Fruit fly (Drosophila melanogaster): ENCODE measurements around the gene CG12817.

Gene CG12817

DNA sequence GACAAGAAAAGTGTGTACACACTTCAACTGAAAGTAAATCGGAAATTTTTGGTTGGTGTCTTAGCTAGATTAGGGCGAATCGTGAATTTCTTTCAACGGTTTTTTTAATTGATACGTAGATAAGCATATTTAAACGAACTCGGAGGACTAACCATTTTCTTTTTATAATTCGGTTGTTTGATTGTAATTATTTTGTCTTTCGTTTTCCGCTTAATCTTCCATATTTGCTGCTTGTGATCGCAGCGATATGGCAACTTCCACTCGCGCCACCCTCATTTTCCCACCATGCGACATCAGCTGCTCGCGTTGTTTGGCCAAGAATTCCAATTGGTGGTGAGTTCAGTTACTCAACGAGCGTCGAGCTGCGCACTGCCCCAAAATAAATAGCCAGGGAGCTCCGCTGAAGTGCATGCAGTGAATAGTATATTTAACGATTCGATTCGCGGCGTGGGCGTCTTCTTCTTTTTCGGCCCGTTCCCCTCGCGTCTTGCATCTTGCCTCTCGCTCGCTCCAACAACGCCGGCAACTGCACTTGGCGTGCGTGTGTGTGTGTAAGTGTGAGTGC is 39.5 kb upstream of the CG12817 start, which contains the start of gene Nuak (continued):
- TF ChIP-seq CG11398 (GFP tag; optimal IDR thresholded peaks at IDR 0.05) (peak; percentile 72), ab (GFP tag; optimal IDR thresholded peaks at IDR 0.05) (peak; percentile 51), Camta (GFP tag; optimal IDR thresholded peaks at IDR 0.05) (peak; percentile 90), rib (GFP tag; IDR thresholded peaks at IDR 0.05) (no peak), NC2β (GFP tag; optimal IDR thresholded peaks at IDR 0.05) (peak; percentile 84), D19B (GFP tag; optimal IDR thresholded peaks at IDR 0.05) (peak; percentile 37), disco-r (GFP tag; optimal IDR thresholded peaks at IDR 0.05) (peak; percentile 80), Antp (GFP tag; optimal IDR thresholded peaks at IDR 0.05) (peak; percentile 99), scrt (GFP tag; optimal IDR thresholded peaks at IDR 0.05) (peak; percentile 41), CG6175 (GFP tag; IDR thresholded peaks at IDR 0.05) (no peak), Dip2 (GFP tag; IDR thresholded peaks at IDR 0.05) (no peak), ranshi (GFP tag; IDR thresholded peaks at IDR 0.05) (no peak), eyg (GFP tag; optimal IDR thresholded peaks at IDR 0.05) (peak; percentile 85), NFAT (GFP tag; IDR thresholded peaks at IDR 0.05) (no peak), Myb (GFP tag; optimal IDR thresholded peaks at IDR 0.05) (peak; percentile 89), crc (GFP tag; optimal IDR thresholded peaks at IDR 0.05) (peak; percentile 90), Hr39 (optimal IDR thresholded peaks at IDR 0.05) (no peak), dimm (GFP tag; IDR thresholded peaks at IDR 0.05) (no peak), repo (GFP tag; optimal IDR thresholded peaks at IDR 0.05) (peak; percentile 93), CG18764 (GFP tag; optimal IDR thresholded peaks at IDR 0.05) (peak; percentile 87), odd (GFP tag; optimal IDR thresholded peaks at IDR 0.05) (no peak), CG3995 (GFP tag; optimal IDR thresholded peaks at IDR 0.05) (peak; percentile 59), CG17912 (GFP tag; optimal IDR thresholded peaks at IDR 0.05) (peak; percentile 70), CG3065 (GFP tag; optimal IDR thresholded peaks at IDR 0.05) (peak; percentile 70), CG12769 (tag; optimal IDR thresholded peaks at IDR 0.05) (peak; percentile 85), NK7.1 (GFP tag; optimal IDR thresholded peaks at IDR 0.05) (peak; percentile 82), Dfd (GFP tag; optimal IDR thresholded peaks at IDR 0.05) (peak in 1 of 2 experiments; percentile 77), CG17385 (GFP tag; optimal IDR thresholded peaks at IDR 0.05) (peak; percentile 94), unpg (GFP tag; optimal IDR thresholded peaks at IDR 0.05) (peak; percentile 81), nerfin-1 (tag; optimal IDR thresholded peaks at IDR 0.05) (peak; percentile 70), Ada2b (GFP tag; IDR thresholded peaks at IDR 0.05) (no peak), cwo (GFP tag; optimal IDR thresholded peaks at IDR 0.05) (peak; percentile 60), trh (GFP tag; optimal IDR thresholded peaks at IDR 0.05) (peak; percentile 94), CG8281 (tag; optimal IDR thresholded peaks at IDR 0.05) (no peak), Poxn (GFP tag; IDR thresholded peaks at IDR 0.05) (no peak), Doc2 (GFP tag; IDR thresholded peaks at IDR 0.05) (no peak), Kr (GFP tag; optimal IDR thresholded peaks at IDR 0.05) (no peak), CG6791 (GFP tag; IDR thresholded peaks at IDR 0.05; ENCODE audit: partially characterized antibody) (no peak), HHEX (GFP tag; optimal IDR thresholded peaks at IDR 0.05) (peak; percentile 83), da (GFP tag; optimal IDR thresholded peaks at IDR 0.05) (peak; percentile 82), CG3163 (GFP tag; optimal IDR thresholded peaks at IDR 0.05) (peak; percentile 85), CG17802 (tag; optimal IDR thresholded peaks at IDR 0.05) (peak; percentile 63), tgo (GFP tag; IDR thresholded peaks at IDR 0.05) (no peak), aop (GFP tag; IDR thresholded peaks at IDR 0.05) (no peak), CG9437 (GFP tag; optimal IDR thresholded peaks at IDR 0.05) (peak; percentile 53), Atf-2 (GFP tag; optimal IDR thresholded peaks at IDR 0.05) (peak; percentile 93), dm (GFP tag; optimal IDR thresholded peaks at IDR 0.05) (peak; percentile 85), CG9797 (GFP tag; optimal IDR thresholded peaks at IDR 0.05) (peak; percentile 61), B-H2 (GFP tag; optimal IDR thresholded peaks at IDR 0.05) (peak; percentile 91), z (GFP tag; IDR thresholded peaks at IDR 0.05) (no peak), Lim3 (GFP tag; IDR thresholded peaks at IDR 0.05) (no peak), bigmax (GFP tag; optimal IDR thresholded peaks at IDR 0.05) (peak; percentile 21)
